Fruit fly (Drosophila melanogaster): ENCODE results near the gene HLH4C.
A peak's percentile ranks its signal among the peaks of the same experiment; 100 is the strongest.

The HLH4C gene

dm6 chrX:4666650-4667360, 19.6 kb upstream of the HLH4C start, which contains the start of gene CG3009 (continued):
- TF ChIP-seq cas (GFP tag; IDR thresholded peaks at IDR 0.05) (peak; percentile 96), CG7556 (GFP tag; optimal IDR thresholded peaks at IDR 0.05) (peak; percentile 98), Scr (GFP tag; IDR thresholded peaks at IDR 0.05; ENCODE audit: partially characterized antibody) (no peak), mirr (GFP tag; optimal IDR thresholded peaks at IDR 0.05) (peak; percentile 97), HHEX (GFP tag; optimal IDR thresholded peaks at IDR 0.05) (peak; percentile 99), tx (GFP tag; optimal IDR thresholded peaks at IDR 0.05) (peak; percentile 98), CG17359 (tag; optimal IDR thresholded peaks at IDR 0.05) (peak; percentile 97), CG4707 (GFP tag; optimal IDR thresholded peaks at IDR 0.05) (peak; percentile 90), Med (GFP tag) (peak; percentile 100), zen2 (GFP tag; IDR thresholded peaks at IDR 0.05; ENCODE audit: partially characterized antibody) (no peak), CG1529 (GFP tag; optimal IDR thresholded peaks at IDR 0.05) (peak; percentile 94), ken (GFP tag; IDR thresholded peaks at IDR 0.05) (peak; percentile 96), Bdp1 (GFP tag; optimal IDR thresholded peaks at IDR 0.05) (peak; percentile 92), fd3F (GFP tag; optimal IDR thresholded peaks at IDR 0.05) (peak; percentile 96), tin (GFP tag; optimal IDR thresholded peaks at IDR 0.05) (peak; percentile 98), CG6765 (GFP tag; optimal IDR thresholded peaks at IDR 0.05) (peak; percentile 98), CG11085 (GFP tag; IDR thresholded peaks at IDR 0.05) (peak; percentile 95), Dbx (GFP tag; IDR thresholded peaks at IDR 0.05) (peak; percentile 98), CG31388 (GFP tag; optimal IDR thresholded peaks at IDR 0.05) (peak; percentile 94), CG7963 (GFP tag; IDR thresholded peaks at IDR 0.05; ENCODE audit: partially characterized antibody) (no peak), Abd-B (GFP tag; optimal IDR thresholded peaks at IDR 0.05) (peak; percentile 95), CG3847 (GFP tag; IDR thresholded peaks at IDR 0.05) (peak; percentile 98), yki (optimal IDR thresholded peaks at IDR 0.05) (no peak), H15 (GFP tag; IDR thresholded peaks at IDR 0.05) (peak; percentile 94), CG11247 (GFP tag; IDR thresholded peaks at IDR 0.05) (peak; percentile 97), prd (optimal IDR thresholded peaks at IDR 0.05) (no peak), prd (GFP tag; IDR thresholded peaks at IDR 0.05) (peak; percentile 98), Hr3 (GFP tag; optimal IDR thresholded peaks at IDR 0.05) (peak; percentile 96), CG6254 (GFP tag; optimal IDR thresholded peaks at IDR 0.05) (peak; percentile 92), Dp (GFP tag; optimal IDR thresholded peaks at IDR 0.05) (peak; percentile 39), danr (GFP tag; IDR thresholded peaks at IDR 0.05) (peak; percentile 95), dmrt99B (tag; optimal IDR thresholded peaks at IDR 0.05) (peak; percentile 98), Gsc (GFP tag; IDR thresholded peaks at IDR 0.05) (peak; percentile 93), C15 (GFP tag; IDR thresholded peaks at IDR 0.05) (peak; percentile 94), CG2202 (tag; optimal IDR thresholded peaks at IDR 0.05) (peak; percentile 82), ERR (GFP tag; optimal IDR thresholded peaks at IDR 0.05) (peak; percentile 97), CG34376 (GFP tag; optimal IDR thresholded peaks at IDR 0.05) (peak; percentile 99), vnd (GFP tag; IDR thresholded peaks at IDR 0.05; ENCODE audit: partially characterized antibody) (no peak), Fer3 (tag; optimal IDR thresholded peaks at IDR 0.05) (peak; percentile 96), toy (GFP tag; IDR thresholded peaks at IDR 0.05) (peak; percentile 93), CG18599 (GFP tag; optimal IDR thresholded peaks at IDR 0.05) (peak; percentile 99), CG18476 (GFP tag; optimal IDR thresholded peaks at IDR 0.05) (peak; percentile 93), Fer2 (tag; optimal IDR thresholded peaks at IDR 0.05) (peak; percentile 95), chm (GFP tag; IDR thresholded peaks at IDR 0.05) (peak; percentile 96), az2 (GFP tag; optimal IDR thresholded peaks at IDR 0.05) (peak; percentile 97), trh (GFP tag; optimal IDR thresholded peaks at IDR 0.05) (peak; percentile 88), CG6791 (GFP tag; IDR thresholded peaks at IDR 0.05; ENCODE audit: partially characterized antibody) (no peak), tup (GFP tag; optimal IDR thresholded peaks at IDR 0.05) (peak; percentile 95), CG34224 (GFP tag; IDR thresholded peaks at IDR 0.05; ENCODE audit: partially characterized antibody) (no peak), Neu2 (GFP tag; optimal IDR thresholded peaks at IDR 0.05; ENCODE audit: borderline replicate concordance) (peak; percentile 88)

Data from whole organism, embryonic.